Worm (Caenorhabditis elegans) whole organism, midembryonic: ENCODE measurements around the gene stdh-1.

Experiments
- T22C8.4 ChIP-seq: fragments of 200-800 bp; sonication (Bioruptor generic); IDR thresholded peaks from 2 replicates; pipeline ENCODE4 v1.3.6; 2022; ENCODE audit warnings: missing genetic modification characterization, missing compliant biosample characterization
- cog-1 ChIP-seq: sonication (generic microtip); optimal IDR thresholded peaks from 2 replicates; lab custom pipeline; 2016; ENCODE audit warnings: missing genetic modification characterization, missing compliant biosample characterization
- flt-1 ChIP-seq: fragments of 200-800 bp; sonication (Bioruptor generic); IDR thresholded peaks from 2 replicates; pipeline ENCODE4 v1.3.6; 2022; ENCODE audit warnings: missing genetic modification characterization, missing compliant biosample characterization
- klf-2 ChIP-seq: fragments of 200-800 bp; sonication (Bioruptor generic); conservative IDR thresholded peaks from 2 replicates; pipeline ENCODE4 v1.3.6; 2022; ENCODE audit warnings: missing genetic modification reagents, missing genetic modification characterization, missing compliant biosample characterization
- med-1 ChIP-seq: sonication (generic microtip); optimal IDR thresholded peaks from 2 replicates; lab custom pipeline; 2017; ENCODE audit warnings: missing genetic modification characterization, mild to moderate bottlenecking, missing compliant biosample characterization, antibody characterized with exemption, missing genetic modification reagents; ENCODE audit not compliant: insufficient read depth
- ref-1 ChIP-seq: fragments of 200-800 bp; sonication (Bioruptor generic); conservative IDR thresholded peaks from 2 replicates; pipeline ENCODE4 v1.3.6; 2022; ENCODE audit warnings: missing genetic modification reagents, missing genetic modification characterization, missing compliant biosample characterization
- tab-1 ChIP-seq: fragments of 200-800 bp; sonication (Bioruptor generic); IDR thresholded peaks from 2 replicates; pipeline ENCODE4 v1.3.6; 2022; ENCODE audit warnings: missing genetic modification characterization, missing compliant biosample characterization
- ztf-23 ChIP-seq: fragments of 200-800 bp; sonication (Bioruptor generic); IDR thresholded peaks from 2 replicates; pipeline ENCODE4 v1.3.6; 2022; ENCODE audit warnings: missing genetic modification reagents, missing genetic modification characterization, missing compliant biosample characterization
- ztf-29 ChIP-seq: fragments of 200-800 bp; sonication (Bioruptor generic); IDR thresholded peaks from 2 replicates; pipeline ENCODE4 v1.3.6; 2022; ENCODE audit warnings: missing genetic modification reagents, missing genetic modification characterization, missing compliant biosample characterization

The stdh-1 gene

ce11 chrV:13906166-13906565 lies at the start of gene stdh-1:
TSS of gene stdh-1 (plus strand) at chrV:13906492.
- peak; percentile 20 for TF ChIP-seq cog-1
- no peak for TF ChIP-seq ztf-29 (GFP tag; lab: Robert Waterston, UW)

DNA sequence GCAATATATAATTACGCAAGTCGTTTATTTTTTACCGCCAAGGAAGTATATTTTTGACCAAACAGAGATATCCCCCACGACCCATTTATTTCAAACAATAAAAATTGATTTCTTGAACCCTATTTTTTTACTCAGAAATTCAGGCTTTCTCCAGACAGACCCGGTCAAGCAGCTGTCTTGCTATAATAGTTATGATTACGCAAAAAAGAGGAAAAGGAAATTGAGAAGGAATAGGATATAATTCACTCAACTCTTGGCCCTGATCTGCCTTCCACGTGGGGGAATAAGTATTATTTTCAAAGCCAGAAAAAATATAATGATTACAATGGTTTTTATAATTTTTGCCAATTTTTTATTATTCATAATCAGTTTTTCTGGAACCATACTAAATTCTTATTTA lies 49.2 kb upstream of the stdh-1 start, which contains the start of gene srx-136:
srx-136 (plus strand) TSS at position 301 of the 400 bp plus-strand sequence.
- TF ChIP-seq ztf-29 (GFP tag; lab: Robert Waterston, UW) (no peak), ref-1 (no peak), cog-1 (no peak), T22C8.4 (no peak), ztf-23 (GFP tag; lab: Robert Waterston, UW) (no peak), klf-2 (GFP tag; lab: Robert Waterston, UW) (no peak), flt-1 (GFP tag; lab: Robert Waterston, UW) (no peak), tab-1 (GFP tag; lab: Robert Waterston, UW) (no peak), med-1 (no peak)

DNA sequence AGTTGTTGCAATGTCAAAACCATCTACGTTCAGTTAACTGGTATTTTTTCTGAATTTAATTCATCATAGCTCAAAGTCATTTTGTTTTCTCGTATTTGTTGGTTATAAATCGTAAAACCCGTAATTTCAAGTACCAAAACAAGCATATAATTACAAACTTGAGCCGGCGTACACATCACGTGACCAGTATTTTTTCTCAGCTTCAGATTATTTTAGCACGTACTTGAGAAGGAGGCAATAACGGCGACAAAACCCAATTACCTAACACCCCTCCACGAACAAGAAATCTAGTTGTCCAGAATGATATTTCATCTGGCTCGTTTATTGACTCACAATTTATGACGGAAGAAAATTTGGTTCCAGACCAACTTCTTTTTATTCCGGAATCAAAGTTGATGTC lies 47.4 kb upstream of the stdh-1 start, which contains the start of gene srx-135:
srx-135 (plus strand) TSS at position 301 of the 400 bp plus-strand sequence.
- TF ChIP-seq tab-1 (GFP tag; lab: Robert Waterston, UW) (no peak), ztf-23 (GFP tag; lab: Robert Waterston, UW) (no peak), T22C8.4 (no peak)

DNA sequence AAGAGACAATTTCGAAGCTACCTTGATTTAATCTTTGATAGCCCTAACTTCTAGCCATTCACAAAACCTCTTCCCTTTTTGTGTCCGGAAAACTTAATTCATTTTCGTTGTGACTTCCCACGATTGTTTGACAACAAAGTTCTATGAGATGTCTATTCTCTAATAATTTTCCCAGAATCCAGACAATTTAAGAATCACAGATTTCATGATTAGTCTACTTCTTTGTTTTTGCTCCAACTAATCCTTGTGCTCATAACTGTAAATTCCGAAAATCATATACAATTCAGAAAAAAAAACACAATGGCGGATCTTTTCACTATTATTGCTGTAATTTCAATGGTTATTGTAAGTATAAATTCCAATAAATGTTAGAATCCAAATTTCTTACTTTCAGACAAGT lies 43.8 kb upstream of the stdh-1 start, which contains the start of gene srx-137:
srx-137 (plus strand) TSS at position 301 of the 400 bp plus-strand sequence.
- TF ChIP-seq flt-1 (GFP tag; lab: Robert Waterston, UW) = no peak
- TF ChIP-seq klf-2 (GFP tag; lab: Robert Waterston, UW) = no peak
- no peak for TF ChIP-seq ztf-29 (GFP tag; lab: Robert Waterston, UW)
- TF ChIP-seq cog-1 = no peak
- TF ChIP-seq T22C8.4 = no peak
- no peak for TF ChIP-seq ztf-23 (GFP tag; lab: Robert Waterston, UW)
- no peak for TF ChIP-seq tab-1 (GFP tag; lab: Robert Waterston, UW)
- no peak for TF ChIP-seq med-1
- no peak for TF ChIP-seq ref-1

ce11 chrV:13863700-13864099 lies 42.6 kb upstream of the stdh-1 start:
- no peak for TF ChIP-seq med-1

ce11 chrV:13866353-13866752 lies 39.9 kb upstream of the stdh-1 start, which contains the start of gene nhr-175:
TSS of gene nhr-175 (plus strand) at chrV:13866691.
- TF ChIP-seq ztf-23 (GFP tag; lab: Robert Waterston, UW) (no peak), cog-1 (no peak), med-1 (no peak), tab-1 (GFP tag; lab: Robert Waterston, UW) (no peak), flt-1 (GFP tag; lab: Robert Waterston, UW) (no peak), ref-1 (no peak), T22C8.4 (no peak), ztf-29 (GFP tag; lab: Robert Waterston, UW) (no peak), klf-2 (GFP tag; lab: Robert Waterston, UW) (no peak)

DNA sequence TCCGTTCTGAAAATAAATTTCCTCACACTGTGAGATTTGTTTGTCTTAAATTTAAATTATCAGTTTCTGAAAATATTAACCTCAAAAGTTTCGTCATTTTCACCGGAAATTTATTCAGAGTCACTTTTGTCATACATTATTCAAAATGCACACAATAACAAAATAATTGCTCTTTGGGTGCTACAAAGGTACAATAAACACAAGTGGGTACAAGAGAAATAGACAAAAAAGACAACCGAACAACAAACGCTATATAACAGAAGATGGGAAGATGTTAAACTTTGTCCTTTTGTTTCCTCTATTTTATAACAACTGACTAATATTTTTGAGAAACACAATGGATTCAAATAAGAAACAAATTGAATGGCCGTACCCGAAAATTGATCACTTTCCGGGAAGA lies 36.7 kb upstream of the stdh-1 start:
- TF ChIP-seq cog-1 (no peak), T22C8.4 (no peak), ref-1 (no peak), med-1 (no peak), ztf-23 (GFP tag; lab: Robert Waterston, UW) (no peak), flt-1 (GFP tag; lab: Robert Waterston, UW) (no peak), ztf-29 (GFP tag; lab: Robert Waterston, UW) (no peak), tab-1 (GFP tag; lab: Robert Waterston, UW) (no peak), klf-2 (GFP tag; lab: Robert Waterston, UW) (no peak)

DNA sequence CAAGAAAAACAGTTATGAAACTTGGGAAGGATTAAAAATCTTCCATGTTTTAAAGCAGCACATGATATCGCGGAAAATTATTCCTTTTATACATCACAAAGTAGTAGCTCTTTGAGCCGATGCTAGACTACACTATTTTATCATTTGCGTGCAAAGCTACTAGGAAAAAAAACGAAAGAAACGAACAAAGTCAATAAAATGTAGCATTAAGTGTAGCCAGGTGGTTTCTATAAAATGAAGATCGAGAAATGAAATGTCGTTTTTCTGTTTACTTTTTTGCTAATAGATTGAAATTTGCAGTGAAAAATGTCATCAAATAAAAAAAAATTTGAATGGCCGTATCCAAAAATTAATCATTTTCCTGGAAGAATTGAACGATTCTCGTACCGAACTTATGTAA lies 33.4 kb upstream of the stdh-1 start, which contains the start of gene cpt-5:
cpt-5 (plus strand) TSS at position 301 of the 400 bp plus-strand sequence.
- TF ChIP-seq cog-1 = no peak
- TF ChIP-seq ref-1 = no peak
- no peak for TF ChIP-seq klf-2 (GFP tag; lab: Robert Waterston, UW)
- TF ChIP-seq med-1 = no peak
- TF ChIP-seq T22C8.4 = no peak
- no peak for TF ChIP-seq ztf-23 (GFP tag; lab: Robert Waterston, UW)
- no peak for TF ChIP-seq flt-1 (GFP tag; lab: Robert Waterston, UW)
- TF ChIP-seq tab-1 (GFP tag; lab: Robert Waterston, UW) = no peak
- no peak for TF ChIP-seq ztf-29 (GFP tag; lab: Robert Waterston, UW)

- TF ChIP-seq ztf-23 (GFP tag; lab: Robert Waterston, UW) (no peak), med-1 (no peak), klf-2 (GFP tag; lab: Robert Waterston, UW) (no peak), T22C8.4 (no peak), ztf-29 (GFP tag; lab: Robert Waterston, UW) (no peak), ref-1 (no peak), flt-1 (GFP tag; lab: Robert Waterston, UW) (no peak), cog-1 (no peak), tab-1 (GFP tag; lab: Robert Waterston, UW) (no peak)
These were observed 33.0 kb upstream of the stdh-1 start for ce11 chrV:13873323-13873722.

DNA sequence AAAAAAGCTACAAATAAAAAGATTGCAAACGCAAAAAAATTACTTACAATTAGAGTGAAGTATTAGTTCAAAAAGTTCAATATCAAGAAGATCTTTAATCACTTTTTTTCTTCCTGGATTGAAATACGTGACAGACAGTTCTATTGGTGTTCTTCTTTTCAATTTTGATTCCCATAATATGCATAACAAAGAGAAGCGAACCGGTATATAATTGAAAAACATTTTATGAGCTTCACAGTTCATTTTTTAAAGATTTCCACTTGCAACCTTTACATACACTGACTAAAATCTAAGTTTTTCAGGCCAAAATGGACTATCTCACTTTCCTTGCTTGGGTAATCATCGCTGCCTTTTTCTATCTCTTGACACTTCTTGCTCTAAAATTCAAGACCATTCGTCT lies 29.8 kb upstream of the stdh-1 start, which contains the start of gene T22G5.1:
T22G5.1 (plus strand) TSS at position 301 of the 400 bp plus-strand sequence.
- TF ChIP-seq T22C8.4 = no peak
- no peak for TF ChIP-seq ztf-29 (GFP tag; lab: Robert Waterston, UW)
- TF ChIP-seq klf-2 (GFP tag; lab: Robert Waterston, UW) = no peak
- no peak for TF ChIP-seq med-1
- TF ChIP-seq cog-1 = no peak
- no peak for TF ChIP-seq ref-1
- no peak for TF ChIP-seq tab-1 (GFP tag; lab: Robert Waterston, UW)
- no peak for TF ChIP-seq flt-1 (GFP tag; lab: Robert Waterston, UW)
- no peak for TF ChIP-seq ztf-23 (GFP tag; lab: Robert Waterston, UW)

ce11 chrV:13878226-13878625 lies 28.1 kb upstream of the stdh-1 start:
- TF ChIP-seq ztf-29 (GFP tag; lab: Robert Waterston, UW) = no peak
- no peak for TF ChIP-seq ref-1
- TF ChIP-seq flt-1 (GFP tag; lab: Robert Waterston, UW) = no peak
- no peak for TF ChIP-seq ztf-23 (GFP tag; lab: Robert Waterston, UW)
- TF ChIP-seq tab-1 (GFP tag; lab: Robert Waterston, UW) = no peak
